Fruit fly (Drosophila melanogaster): ENCODE results near the gene IFT46.

Gene IFT46

DNA sequence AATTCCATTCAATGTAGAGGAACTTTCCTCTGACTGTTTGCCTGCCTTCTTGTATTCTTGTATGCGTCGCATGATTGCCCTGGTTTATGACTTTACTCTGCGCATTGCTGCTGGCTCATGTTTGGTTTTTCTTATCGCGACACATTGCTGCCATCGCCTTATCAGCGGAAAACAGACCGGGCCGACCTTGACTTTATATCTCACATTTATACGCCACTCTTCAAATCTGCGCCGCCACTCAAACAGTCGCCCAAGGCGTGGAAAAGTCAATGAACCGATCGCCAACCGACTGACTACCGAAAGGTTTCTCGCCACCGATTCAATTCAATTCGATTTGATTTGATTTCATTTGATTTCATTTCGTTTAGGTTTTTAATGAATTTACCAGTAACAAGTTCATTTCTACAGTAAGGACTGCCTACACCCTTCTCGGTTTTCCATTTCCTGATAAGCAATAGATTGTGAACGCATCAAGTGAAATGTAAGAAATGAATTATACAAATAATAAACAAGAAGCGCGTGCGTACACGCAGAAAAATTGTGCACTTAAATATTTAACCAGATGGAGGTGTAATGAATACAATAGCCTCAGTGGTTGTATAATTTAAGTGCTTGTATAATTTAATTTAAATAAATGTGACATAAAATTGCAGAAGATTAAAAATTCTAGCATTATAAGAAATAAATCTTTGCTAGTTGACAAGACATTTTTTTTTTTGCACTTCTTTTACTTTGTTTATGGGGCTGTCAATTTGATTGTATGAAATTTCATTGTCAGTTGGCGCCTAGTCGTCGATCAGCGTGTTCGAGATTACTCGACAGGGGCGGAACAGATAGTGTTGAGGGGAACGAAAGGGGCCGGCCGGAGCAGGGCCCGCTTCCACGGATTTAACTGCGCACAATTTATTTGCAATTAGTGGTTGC, 49.4 kb downstream of the IFT46 start (continued):
- TF ChIP-seq sr (GFP tag; IDR thresholded peaks at IDR 0.05) (no peak), CG31441 (GFP tag; IDR thresholded peaks at IDR 0.05) (peak; percentile 41; the same call in 1 of the 2 replicates), ind (GFP tag; optimal IDR thresholded peaks at IDR 0.05) (no peak), CG11456 (GFP tag; IDR thresholded peaks at IDR 0.05) (no peak), cg (GFP tag; optimal IDR thresholded peaks at IDR 0.05) (no peak), twi (tag; optimal IDR thresholded peaks at IDR 0.05) (peak; percentile 56), psq (GFP tag; optimal IDR thresholded peaks at IDR 0.05) (no peak), tgo (GFP tag; IDR thresholded peaks at IDR 0.05) (no peak), Sox102F (GFP tag; optimal IDR thresholded peaks at IDR 0.05) (peak; percentile 58), CG3065 (GFP tag; optimal IDR thresholded peaks at IDR 0.05) (no peak), CG9932 (GFP tag; IDR thresholded peaks at IDR 0.05) (peak; percentile 51; the same call in 1 of the 2 replicates), HmgZ (tag; optimal IDR thresholded peaks at IDR 0.05) (no peak), CG9215 (GFP tag; IDR thresholded peaks at IDR 0.05) (no peak), Spps (tag; optimal IDR thresholded peaks at IDR 0.05) (no peak), CG11723 (GFP tag; optimal IDR thresholded peaks at IDR 0.05) (no peak), CG6272 (GFP tag; IDR thresholded peaks at IDR 0.05) (no peak), CG11696 (GFP tag; IDR thresholded peaks at IDR 0.05) (no peak), sqz (GFP tag; optimal IDR thresholded peaks at IDR 0.05) (no peak), fu2 (GFP tag; optimal IDR thresholded peaks at IDR 0.05) (no peak), CTCF (GFP tag; optimal IDR thresholded peaks at IDR 0.05) (no peak), CG13775 (GFP tag; optimal IDR thresholded peaks at IDR 0.05) (peak; percentile 26), unpg (GFP tag; optimal IDR thresholded peaks at IDR 0.05) (peak; percentile 49), CG12219 (GFP tag; optimal IDR thresholded peaks at IDR 0.05) (no peak), hkb (optimal IDR thresholded peaks at IDR 0.05) (no peak), hkb (GFP tag; IDR thresholded peaks at IDR 0.05) (no peak), repo (GFP tag; optimal IDR thresholded peaks at IDR 0.05) (no peak), Dek (tag; optimal IDR thresholded peaks at IDR 0.05) (peak; percentile 22), CG16813 (GFP tag; IDR thresholded peaks at IDR 0.05; ENCODE audit: partially characterized antibody) (peak; percentile 39; the same call in 1 of the 3 replicates), CG3281 (GFP tag; optimal IDR thresholded peaks at IDR 0.05) (peak; percentile 4), CG3726 (GFP tag; IDR thresholded peaks at IDR 0.05) (no peak), CG4424 (GFP tag; optimal IDR thresholded peaks at IDR 0.05) (peak; percentile 13), Sry-β (GFP tag; optimal IDR thresholded peaks at IDR 0.05) (no peak), Bteb2 (GFP tag; optimal IDR thresholded peaks at IDR 0.05) (no peak), pb (GFP tag; optimal IDR thresholded peaks at IDR 0.05) (no peak), cwo (GFP tag; optimal IDR thresholded peaks at IDR 0.05) (peak; percentile 14), CG14441 (GFP tag; IDR thresholded peaks at IDR 0.05) (no peak), org-1 (GFP tag; optimal IDR thresholded peaks at IDR 0.05) (peak; percentile 47), CG15269 (tag; optimal IDR thresholded peaks at IDR 0.05) (no peak), CG6791 (GFP tag; IDR thresholded peaks at IDR 0.05; ENCODE audit: partially characterized antibody) (no peak), CG3407 (GFP tag; optimal IDR thresholded peaks at IDR 0.05) (no peak), CG10366 (GFP tag; IDR thresholded peaks at IDR 0.05) (no peak), br (optimal IDR thresholded peaks at IDR 0.05) (no peak), zfh1 (GFP tag; IDR thresholded peaks at IDR 0.05) (peak; percentile 20; the same call in 1 of the 3 replicates), cato (GFP tag; optimal IDR thresholded peaks at IDR 0.05; ENCODE audit: borderline replicate concordance) (no peak), klu (GFP tag; IDR thresholded peaks at IDR 0.05) (no peak), CG18764 (GFP tag; optimal IDR thresholded peaks at IDR 0.05) (peak; percentile 18), CG2199 (GFP tag; IDR thresholded peaks at IDR 0.05) (0 out of 3 replicates have a peak, but pooled peaks have one; percentile 15), NK7.1 (GFP tag; optimal IDR thresholded peaks at IDR 0.05) (no peak), CG6175 (GFP tag; IDR thresholded peaks at IDR 0.05) (no peak), Pdp1 (GFP tag; optimal IDR thresholded peaks at IDR 0.05) (peak in 1 of 2 experiments; percentile 33), tx (GFP tag; optimal IDR thresholded peaks at IDR 0.05) (no peak)
